Fruit fly (Drosophila melanogaster) whole organism, embryonic: ENCODE measurements around the gene Obp73a.
A peak's percentile ranks its signal among the peaks of the same experiment; 100 is the strongest.

Source experiments
- Aef1 ChIP-seq: fragments of 200-800 bp; sonication (Bioruptor generic); IDR thresholded peaks from 3 replicates; pipeline ENCODE4 v1.3.6; 2022; ENCODE audit warnings: missing biosample characterization, missing genetic modification characterization
- Bgb ChIP-seq: fragments of 200-800 bp; sonication (Bioruptor generic); IDR thresholded peaks from 2 replicates; pipeline ENCODE4 v1.3.6; 2022; ENCODE audit warnings: missing biosample characterization, missing genetic modification characterization; ENCODE audit not compliant: partially characterized antibody
- CG12155 ChIP-seq: fragments of 200-800 bp; sonication (Bioruptor generic); optimal IDR thresholded peaks from 3 replicates; lab custom pipeline; 2016; ENCODE audit warnings: missing biosample characterization, missing genetic modification characterization
- CG12236 ChIP-seq: fragments of 200-800 bp; sonication (Bioruptor generic); optimal IDR thresholded peaks from 2 replicates; lab custom pipeline; 2016; ENCODE audit warnings: missing biosample characterization, missing genetic modification characterization
- CG13296 ChIP-seq: fragments of 200-800 bp; sonication (Bioruptor generic); optimal IDR thresholded peaks from 3 replicates; lab custom pipeline; 2018; ENCODE audit warnings: missing biosample characterization, mild to moderate bottlenecking, missing genetic modification characterization
- CG14667 ChIP-seq: fragments of 200-800 bp; sonication (Bioruptor generic); IDR thresholded peaks from 2 replicates; pipeline ENCODE4 v1.3.6; 2022; ENCODE audit warnings: missing biosample characterization, missing genetic modification characterization
- CG1602 ChIP-seq: fragments of 200-800 bp; sonication (Bioruptor generic); optimal IDR thresholded peaks from 3 replicates; lab custom pipeline; 2016; ENCODE audit warnings: missing biosample characterization, missing genetic modification characterization
- CG16863 ChIP-seq: fragments of 200-800 bp; sonication (Bioruptor generic); optimal IDR thresholded peaks from 3 replicates; lab custom pipeline; 2016; ENCODE audit warnings: missing biosample characterization, missing genetic modification characterization
- CG17361 ChIP-seq: fragments of 200-800 bp; sonication (Bioruptor generic); IDR thresholded peaks from 3 replicates; pipeline ENCODE4 v1.3.6; 2022; ENCODE audit warnings: missing biosample characterization, missing genetic modification characterization
- CG17612 ChIP-seq: fragments of 200-800 bp; sonication (Bioruptor generic); IDR thresholded peaks from 2 replicates; pipeline ENCODE4 v1.3.6; 2022; ENCODE audit warnings: missing biosample characterization, missing genetic modification characterization
- CG1832 ChIP-seq: fragments of 200-800 bp; sonication (Bioruptor generic); optimal IDR thresholded peaks from 2 replicates; lab custom pipeline; 2017; ENCODE audit warnings: missing biosample characterization, mild to moderate bottlenecking, missing genetic modification characterization, inconsistent platforms
- CG4707 ChIP-seq: fragments of 200-800 bp; sonication (Bioruptor generic); optimal IDR thresholded peaks from 2 replicates; lab custom pipeline; 2018; ENCODE audit warnings: missing biosample characterization, mild to moderate bottlenecking, missing genetic modification characterization, moderate library complexity
- CG5953 ChIP-seq: fragments of 200-800 bp; sonication (Bioruptor generic); IDR thresholded peaks from 2 replicates; pipeline ENCODE4 v1.3.6; 2022; ENCODE audit warnings: missing biosample characterization, missing genetic modification characterization
- CG6689 ChIP-seq: fragments of 200-800 bp; sonication (Bioruptor generic); IDR thresholded peaks from 2 replicates; pipeline ENCODE4 v1.3.6; 2022; ENCODE audit warnings: missing biosample characterization, missing genetic modification characterization
- CG6813 ChIP-seq: fragments of 200-800 bp; sonication (Bioruptor generic); optimal IDR thresholded peaks from 2 replicates; lab custom pipeline; 2017; ENCODE audit warnings: missing biosample characterization, missing genetic modification characterization, mild to moderate bottlenecking, moderate library complexity, missing genetic modification reagents
- CG7271 ChIP-seq: fragments of 200-800 bp; sonication (Bioruptor generic); optimal IDR thresholded peaks from 2 replicates; lab custom pipeline; 2018; ENCODE audit warnings: missing biosample characterization, mild to moderate bottlenecking, missing genetic modification characterization, moderate library complexity
- CG7745 ChIP-seq: fragments of 200-800 bp; sonication (Bioruptor generic); optimal IDR thresholded peaks from 2 replicates; lab custom pipeline; 2018; ENCODE audit warnings: missing biosample characterization, mild to moderate bottlenecking, missing genetic modification characterization, moderate library complexity
- CG8281 ChIP-seq: fragments of 200-800 bp; sonication (Bioruptor generic); optimal IDR thresholded peaks from 2 replicates; lab custom pipeline; 2018; ENCODE audit warnings: missing biosample characterization, mild to moderate bottlenecking, missing genetic modification characterization, moderate library complexity
- CG8290 ChIP-seq, 3 experiments: fragments of 200-800 bp; sonication (Bioruptor generic); optimal IDR thresholded peaks; 2 replicates each; lab custom pipeline; 2016 to 2019; ENCODE audit warnings: missing biosample characterization in 3 of 3, missing genetic modification characterization in 3 of 3, mild to moderate bottlenecking in 2 of 3, moderate library complexity in 1 of 3
- CG8388 ChIP-seq: fragments of 200-800 bp; sonication (Bioruptor generic); optimal IDR thresholded peaks from 2 replicates; lab custom pipeline; 2019; ENCODE audit warnings: missing biosample characterization, mild to moderate bottlenecking, missing genetic modification characterization, moderate library complexity
- CG8924 ChIP-seq: fragments of 200-800 bp; optimal IDR thresholded peaks from 3 replicates; lab custom pipeline; 2019; ENCODE audit warnings: missing biosample characterization, mild to moderate bottlenecking, missing genetic modification characterization, moderate library complexity
- CG9932 ChIP-seq: fragments of 200-800 bp; sonication (Bioruptor generic); IDR thresholded peaks from 2 replicates; pipeline ENCODE4 v1.3.6; 2022; ENCODE audit warnings: missing biosample characterization, missing genetic modification characterization
- CHES-1-like ChIP-seq: fragments of 200-800 bp; sonication (Bioruptor generic); optimal IDR thresholded peaks from 2 replicates; lab custom pipeline; 2016; ENCODE audit warnings: missing biosample characterization, missing genetic modification characterization
- Camta ChIP-seq: fragments of 200-800 bp; sonication (Bioruptor generic); optimal IDR thresholded peaks from 2 replicates; lab custom pipeline; 2016; ENCODE audit warnings: missing biosample characterization, missing genetic modification characterization
- H2.0 ChIP-seq: fragments of 200-800 bp; sonication (Bioruptor generic); IDR thresholded peaks from 2 replicates; pipeline ENCODE4 v1.3.6; 2022; ENCODE audit warnings: missing biosample characterization, missing genetic modification characterization
- Lim3 ChIP-seq: fragments of 200-800 bp; sonication (Bioruptor generic); IDR thresholded peaks from 2 replicates; pipeline ENCODE4 v1.3.6; 2022; ENCODE audit warnings: missing biosample characterization, missing genetic modification characterization
- Lpt ChIP-seq: fragments of >200 bp; optimal IDR thresholded peaks from 2 replicates; lab custom pipeline; 2018; ENCODE audit warnings: missing biosample characterization, missing genetic modification characterization
- Mad ChIP-seq: fragments of 200-800 bp; sonication (Bioruptor generic); optimal IDR thresholded peaks from 2 replicates; lab custom pipeline; 2016; ENCODE audit warnings: missing biosample characterization, missing genetic modification characterization
- Max ChIP-seq: fragments of 200-800 bp; sonication (Bioruptor generic); optimal IDR thresholded peaks from 2 replicates; lab custom pipeline; 2016; ENCODE audit warnings: missing biosample characterization, mild to moderate bottlenecking, missing genetic modification characterization
- Mes4 ChIP-seq: fragments of 200-800 bp; sonication (Bioruptor generic); optimal IDR thresholded peaks from 2 replicates; lab custom pipeline; 2016; ENCODE audit warnings: missing biosample characterization, missing genetic modification characterization
- Neu2 ChIP-seq: fragments of 200-800 bp; sonication (Bioruptor generic); optimal IDR thresholded peaks from 3 replicates; lab custom pipeline; 2016; ENCODE audit warnings: missing biosample characterization, missing genetic modification characterization, borderline replicate concordance
- Nf-YA ChIP-seq: fragments of 200-800 bp; sonication (Bioruptor generic); IDR thresholded peaks from 2 replicates; pipeline ENCODE4 v1.3.6; 2022; ENCODE audit warnings: missing biosample characterization, missing genetic modification characterization
- amos ChIP-seq: fragments of 200-800 bp; sonication (Bioruptor generic); IDR thresholded peaks from 2 replicates; pipeline ENCODE4 v1.3.6; 2022; ENCODE audit warnings: missing biosample characterization, missing genetic modification characterization; ENCODE audit not compliant: partially characterized antibody
- bcd ChIP-seq: fragments of 200-800 bp; sonication (Bioruptor generic); optimal IDR thresholded peaks from 2 replicates; lab custom pipeline; 2017; ENCODE audit warnings: missing biosample characterization, mild to moderate bottlenecking, missing genetic modification characterization
- croc ChIP-seq: fragments of 200-800 bp; sonication (Bioruptor generic); conservative IDR thresholded peaks from 3 replicates; pipeline ENCODE4 v1.3.6; 2022; ENCODE audit warnings: missing biosample characterization, missing genetic modification characterization
- dmrt11E ChIP-seq: fragments of 200-800 bp; sonication (Bioruptor generic); optimal IDR thresholded peaks from 3 replicates; lab custom pipeline; 2018; ENCODE audit warnings: missing biosample characterization, mild to moderate bottlenecking, missing genetic modification characterization, moderate library complexity
- ewg ChIP-seq: fragments of 200-800 bp; sonication (Bioruptor generic); optimal IDR thresholded peaks from 3 replicates; lab custom pipeline; 2017; ENCODE audit warnings: mild to moderate bottlenecking, missing biosample characterization, missing genetic modification reagents, missing genetic modification characterization
- fru ChIP-seq: fragments of >200 bp; optimal IDR thresholded peaks from 2 replicates; lab custom pipeline; 2017
- gsb-n ChIP-seq: fragments of 200-800 bp; sonication (Bioruptor generic); optimal IDR thresholded peaks from 3 replicates; lab custom pipeline; 2018; ENCODE audit warnings: missing biosample characterization, mild to moderate bottlenecking, missing genetic modification characterization
- jigr1 ChIP-seq: fragments of 200-800 bp; sonication (Bioruptor generic); IDR thresholded peaks from 3 replicates; pipeline ENCODE4 v1.3.6; 2022; ENCODE audit warnings: missing biosample characterization, missing genetic modification characterization
- jing ChIP-seq: fragments of 200-800 bp; sonication (Bioruptor generic); optimal IDR thresholded peaks from 2 replicates; lab custom pipeline; 2018; ENCODE audit warnings: missing biosample characterization, mild to moderate bottlenecking, missing genetic modification characterization
- kay ChIP-seq: fragments of 200-800 bp; sonication (Bioruptor generic); optimal IDR thresholded peaks from 2 replicates; lab custom pipeline; 2016; ENCODE audit warnings: missing biosample characterization, missing genetic modification characterization
- pan ChIP-seq, 4 experiments: fragments of >200 bp in 3 of 4; fragments of 200-800 bp in 1 of 4; sonication (Bioruptor generic) in 1 of 4; optimal IDR thresholded peaks in 3 of 4; IDR thresholded peaks in 1 of 4; 2 replicates each; pipeline versions ENCODE4 v1.3.6 to Lab custom; 2017 to 2022; ENCODE audit warnings: missing biosample characterization in 2 of 4, missing genetic modification characterization in 2 of 4, mixed read lengths in 1 of 4
- peb ChIP-seq: fragments of 200-800 bp; sonication (Bioruptor generic); IDR thresholded peaks from 2 replicates; pipeline ENCODE4 v1.3.6; 2022; ENCODE audit warnings: missing biosample characterization, missing genetic modification characterization
- repo ChIP-seq: fragments of 200-800 bp; sonication (Bioruptor generic); optimal IDR thresholded peaks from 2 replicates; lab custom pipeline; 2016; ENCODE audit warnings: missing biosample characterization, missing genetic modification characterization
- sens ChIP-seq: fragments of 200-800 bp; sonication (Bioruptor generic); peaks from one replicate; lab custom pipeline; 2016; ENCODE audit warnings: missing biosample characterization, missing genetic modification characterization
- tll ChIP-seq, 2 experiments: fragments of 200-800 bp in 1 of 2; fragments of >200 bp in 1 of 2; sonication (Bioruptor generic) in 1 of 2; optimal IDR thresholded peaks; 2 replicates each; lab custom pipeline; 2017 to 2019; ENCODE audit warnings: missing biosample characterization in 2 of 2, missing genetic modification characterization in 2 of 2, mild to moderate bottlenecking in 1 of 2, moderate library complexity in 1 of 2
- wdn ChIP-seq: fragments of 200-800 bp; sonication (Bioruptor generic); IDR thresholded peaks from 2 replicates; pipeline ENCODE4 v1.3.6; 2022; ENCODE audit warnings: missing biosample characterization, missing genetic modification characterization
- z ChIP-seq: fragments of 200-800 bp; sonication (Bioruptor generic); IDR thresholded peaks from 3 replicates; pipeline ENCODE4 v1.3.6; 2022; ENCODE audit warnings: missing biosample characterization, missing genetic modification characterization

Obp73a gene

DNA sequence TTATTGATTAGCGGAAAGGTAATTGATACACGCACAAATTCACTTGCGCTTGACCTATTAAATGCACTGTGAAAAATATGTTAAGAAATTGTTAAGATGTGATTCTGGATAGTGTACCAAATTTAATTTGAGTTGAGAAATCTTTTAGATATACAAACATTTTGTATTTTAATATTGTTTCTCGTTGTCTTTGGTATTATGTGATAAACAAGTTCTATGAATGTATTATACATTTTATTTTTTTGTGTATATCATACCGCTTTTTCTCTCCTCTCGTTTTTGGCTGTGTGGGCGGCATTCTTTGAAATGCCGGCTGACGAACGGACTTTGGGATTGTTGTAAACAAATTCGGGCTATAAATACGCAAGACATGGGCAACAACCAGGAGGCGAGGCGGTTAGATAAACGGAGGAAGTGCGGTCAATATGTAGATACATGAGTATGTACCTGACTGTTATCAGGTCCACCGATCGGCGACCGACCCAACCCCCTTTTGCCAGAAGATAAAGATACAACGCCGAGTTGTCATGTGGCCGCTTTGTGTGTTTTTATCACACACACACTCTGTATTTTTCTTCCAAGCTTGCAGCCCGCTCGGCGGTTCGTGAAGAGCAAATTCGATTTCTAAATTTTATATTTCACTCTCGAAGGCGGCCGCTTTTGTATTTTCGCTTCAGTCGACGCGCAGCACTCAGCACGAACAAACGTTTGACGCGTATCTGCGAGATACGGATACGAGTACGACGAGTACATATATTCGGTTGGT lies 12.8 kb downstream of the Obp73a start (continued):
- TF ChIP-seq CG14667 (GFP tag; lab: Robert Waterston, UW): peak; percentile 43
- TF ChIP-seq amos (GFP tag; lab: Robert Waterston, UW): no peak
- peak; percentile 17 for TF ChIP-seq CG6813 (GFP tag; lab: Kevin White, UChicago)
- no peak for TF ChIP-seq jigr1 (GFP tag; lab: Robert Waterston, UW)
- no peak for TF ChIP-seq fru (lab: Kevin White, UChicago)
- TF ChIP-seq Mad (GFP tag; lab: Kevin White, UChicago): no peak
- TF ChIP-seq repo (GFP tag; lab: Kevin White, UChicago): peak; percentile 2
- no peak for TF ChIP-seq Lim3 (GFP tag; lab: Robert Waterston, UW)
- peak; percentile 53 for TF ChIP-seq CG8388 (GFP tag; lab: Kevin White, UChicago)
- no peak for TF ChIP-seq Neu2 (GFP tag; lab: Kevin White, UChicago)
- TF ChIP-seq CG5953 (GFP tag; lab: Robert Waterston, UW): peak; percentile 56
- TF ChIP-seq CG6689 (GFP tag; lab: Robert Waterston, UW): peak; percentile 75
- peak; percentile 28; the same call in 1 of the 3 replicates for TF ChIP-seq croc
- no peak for TF ChIP-seq kay (GFP tag; lab: Kevin White, UChicago)
- TF ChIP-seq Max (GFP tag; lab: Kevin White, UChicago): peak; percentile 17
- TF ChIP-seq wdn (GFP tag; lab: Robert Waterston, UW): peak; percentile 65; the same call in 1 of the 2 replicates
- TF ChIP-seq CG1832 (GFP tag; lab: Kevin White, UChicago): no peak
- TF ChIP-seq CG7745 (tag; lab: Kevin White, UChicago): no peak
- TF ChIP-seq tll (GFP tag; optimal IDR thresholded peaks at IDR 0.05; lab: Kevin White, UChicago): peak in 1 of 2 experiments; percentile 7
- TF ChIP-seq ewg (GFP tag; lab: Kevin White, UChicago): peak; percentile 57
- TF ChIP-seq sens (GFP tag; lab: Kevin White, UChicago): peak; percentile 95
- TF ChIP-seq pan (optimal IDR thresholded peaks at IDR 0.05; lab: Kevin White, UChicago): no peak
- peak in 1 of 2 experiments; percentile 86 for TF ChIP-seq pan (GFP tag; optimal IDR thresholded peaks at IDR 0.05 in 1 of 2, IDR thresholded peaks at IDR 0.05 in 1 of 2)
- TF ChIP-seq CG8281 (tag; lab: Kevin White, UChicago): no peak
- no peak for TF ChIP-seq CG12236 (GFP tag; lab: Kevin White, UChicago)
- no peak for TF ChIP-seq z
- peak; percentile 55 for TF ChIP-seq CHES-1-like (GFP tag; lab: Kevin White, UChicago)
- peak; percentile 38 for TF ChIP-seq dmrt11E
- TF ChIP-seq CG13296 (GFP tag; lab: Kevin White, UChicago): no peak
- TF ChIP-seq Nf-YA (GFP tag; lab: Robert Waterston, UW): peak; percentile 57; the same call in 1 of the 2 replicates
- peak; percentile 60 for TF ChIP-seq CG9932 (GFP tag; lab: Robert Waterston, UW)
- peak; percentile 57 for TF ChIP-seq Camta (GFP tag; lab: Kevin White, UChicago)
- no peak for TF ChIP-seq Lpt (GFP tag; lab: Kevin White, UChicago)
- TF ChIP-seq CG8290 (GFP tag; optimal IDR thresholded peaks at IDR 0.05; lab: Kevin White, UChicago): no peak
- TF ChIP-seq CG8290 (tag; optimal IDR thresholded peaks at IDR 0.05; lab: Kevin White, UChicago): peak in 1 of 2 experiments; percentile 36
- TF ChIP-seq Mes4 (GFP tag; lab: Kevin White, UChicago): peak; percentile 31
- TF ChIP-seq CG16863 (GFP tag; lab: Kevin White, UChicago): peak; percentile 39
- peak; percentile 40; the same call in 1 of the 2 replicates for TF ChIP-seq Bgb (GFP tag; lab: Robert Waterston, UW)
- TF ChIP-seq CG17361: peak; percentile 80
- no peak for TF ChIP-seq CG17612 (GFP tag; lab: Robert Waterston, UW)
- no peak for TF ChIP-seq peb (GFP tag; lab: Robert Waterston, UW)
- TF ChIP-seq H2.0: peak; percentile 42; the same call in 1 of the 2 replicates
- peak; percentile 69 for TF ChIP-seq Aef1 (GFP tag; lab: Robert Waterston, UW)
- TF ChIP-seq CG12155: peak; percentile 52
- TF ChIP-seq CG8924: peak; percentile 85
- no peak for TF ChIP-seq CG4707 (GFP tag; lab: Kevin White, UChicago)
- TF ChIP-seq bcd (GFP tag; lab: Kevin White, UChicago): peak; percentile 59
- no peak for TF ChIP-seq CG7271
- TF ChIP-seq jing (GFP tag; lab: Kevin White, UChicago): peak; percentile 54
- peak; percentile 61 for TF ChIP-seq CG1602 (GFP tag; lab: Kevin White, UChicago)
- no peak for TF ChIP-seq gsb-n (tag; lab: Kevin White, UChicago)
